Fruit fly (Drosophila melanogaster) whole organism, pupa: ENCODE data around the gene Pomp.

ENCODE experiments used
- CG10348 ChIP-seq: fragments of 200-800 bp; sonication (Bioruptor generic); IDR thresholded peaks from 2 replicates; pipeline ENCODE4 v1.3.6; 2022; ENCODE audit warnings: missing biosample characterization, missing genetic modification characterization
- CG12605 ChIP-seq: fragments of 200-800 bp; sonication (Bioruptor generic); IDR thresholded peaks from 2 replicates; pipeline ENCODE4 v1.3.6; 2022; ENCODE audit warnings: missing biosample characterization, missing genetic modification characterization
- CG13204 ChIP-seq: fragments of 200-800 bp; sonication (Bioruptor generic); optimal IDR thresholded peaks from 2 replicates; lab custom pipeline; 2018; ENCODE audit warnings: missing biosample characterization, mild to moderate bottlenecking, missing genetic modification characterization, moderate library complexity
- CG14655 ChIP-seq: fragments of 200-800 bp; sonication (Bioruptor generic); optimal IDR thresholded peaks from 3 replicates; lab custom pipeline; 2017; ENCODE audit warnings: mild to moderate bottlenecking, missing biosample characterization, missing genetic modification reagents, missing genetic modification characterization
- CG15710 ChIP-seq: fragments of 200-800 bp; sonication (Bioruptor generic); optimal IDR thresholded peaks from 2 replicates; lab custom pipeline; 2018; ENCODE audit warnings: missing biosample characterization, mild to moderate bottlenecking, missing genetic modification characterization, moderate library complexity
- CG17806 ChIP-seq: fragments of 200-800 bp; sonication (Bioruptor generic); optimal IDR thresholded peaks from 2 replicates; lab custom pipeline; 2018; ENCODE audit warnings: missing biosample characterization, mild to moderate bottlenecking, missing genetic modification characterization, moderate library complexity
- CG32121 ChIP-seq: fragments of 200-800 bp; sonication (Bioruptor generic); IDR thresholded peaks from 2 replicates; pipeline ENCODE4 v1.3.6; 2022; ENCODE audit warnings: missing biosample characterization, missing genetic modification characterization
- CG34367 ChIP-seq: fragments of 200-800 bp; sonication (Bioruptor generic); optimal IDR thresholded peaks from 2 replicates; lab custom pipeline; 2018; ENCODE audit warnings: missing biosample characterization, mild to moderate bottlenecking, missing genetic modification characterization
- CG4496 ChIP-seq: fragments of 200-800 bp; sonication (Bioruptor generic); IDR thresholded peaks from 3 replicates; pipeline ENCODE4 v1.3.6; 2022; ENCODE audit warnings: missing biosample characterization, missing genetic modification characterization
- CG8159 ChIP-seq: fragments of 200-800 bp; sonication (Bioruptor generic); optimal IDR thresholded peaks from 3 replicates; lab custom pipeline; 2018; ENCODE audit warnings: missing biosample characterization, mild to moderate bottlenecking, missing genetic modification characterization, moderate library complexity
- CG8301 ChIP-seq: fragments of 200-800 bp; sonication (Bioruptor generic); optimal IDR thresholded peaks from 2 replicates; lab custom pipeline; 2018; ENCODE audit warnings: missing biosample characterization, mild to moderate bottlenecking, missing genetic modification characterization
- CG9948 ChIP-seq: fragments of 200-800 bp; sonication (Bioruptor generic); optimal IDR thresholded peaks from 2 replicates; lab custom pipeline; 2018; ENCODE audit warnings: missing biosample characterization, mild to moderate bottlenecking, missing genetic modification characterization, moderate library complexity
- D1 ChIP-seq: fragments of 200-800 bp; sonication (Bioruptor generic); optimal IDR thresholded peaks from 2 replicates; lab custom pipeline; 2018; ENCODE audit warnings: missing biosample characterization, mild to moderate bottlenecking, missing genetic modification characterization, moderate library complexity
- EcR ChIP-seq: fragments of 200-800 bp; sonication (Bioruptor generic); optimal IDR thresholded peaks from 3 replicates; lab custom pipeline; 2019; ENCODE audit warnings: missing biosample characterization, missing genetic modification characterization, mild to moderate bottlenecking, moderate library complexity, missing genetic modification reagents
- Ets98B ChIP-seq: fragments of 200-800 bp; sonication (Bioruptor generic); IDR thresholded peaks from 2 replicates; pipeline ENCODE4 v1.3.6; 2022; ENCODE audit warnings: missing biosample characterization, missing genetic modification characterization
- Pif1A ChIP-seq: fragments of 200-800 bp; sonication (Bioruptor generic); optimal IDR thresholded peaks from 3 replicates; lab custom pipeline; 2016; ENCODE audit warnings: missing biosample characterization, missing genetic modification characterization
- Pif1B ChIP-seq: fragments of 200-800 bp; sonication (Bioruptor generic); optimal IDR thresholded peaks from 3 replicates; lab custom pipeline; 2016; ENCODE audit warnings: missing biosample characterization, missing genetic modification characterization
- Snoo ChIP-seq: fragments of 200-800 bp; sonication (Bioruptor generic); optimal IDR thresholded peaks from 3 replicates; lab custom pipeline; 2017; ENCODE audit warnings: missing biosample characterization, mild to moderate bottlenecking, missing genetic modification characterization, inconsistent platforms
- fd96Ca ChIP-seq: fragments of 200-800 bp; sonication (Bioruptor generic); IDR thresholded peaks from 3 replicates; pipeline ENCODE4 v1.3.6; 2022; ENCODE audit warnings: missing biosample characterization, missing genetic modification characterization
- gl ChIP-seq: fragments of 200-800 bp; sonication (Bioruptor generic); optimal IDR thresholded peaks from 2 replicates; lab custom pipeline; 2018; ENCODE audit warnings: missing biosample characterization, mild to moderate bottlenecking, missing genetic modification characterization
- rn ChIP-seq: fragments of 200-800 bp; sonication (Bioruptor generic); IDR thresholded peaks from 2 replicates; pipeline ENCODE4 v1.3.6; 2022; ENCODE audit warnings: missing biosample characterization, missing genetic modification characterization

Pomp gene

dm6 chr2L:20803733-20804164 is 16.3 kb downstream of the Pomp start:
- TF ChIP-seq CG4496 (GFP tag; lab: Robert Waterston, UW), result 0 out of 3 replicates have a peak, but pooled peaks have one; percentile 48
- TF ChIP-seq CG12605 (GFP tag; lab: Robert Waterston, UW), result peak; percentile 29; the same call in 1 of the 2 replicates
- TF ChIP-seq CG32121, result no peak

dm6 chr2L:20805624-20806339 is 18.3 kb downstream of the Pomp start:
- TF ChIP-seq gl, result no peak
- no peak for TF ChIP-seq EcR (GFP tag; lab: Kevin White, UChicago)
- peak; percentile 60 for TF ChIP-seq Pif1A (GFP tag; lab: Kevin White, UChicago)
- TF ChIP-seq CG17806, result peak; percentile 61
- peak; percentile 82 for TF ChIP-seq CG32121
- no peak for TF ChIP-seq CG13204
- TF ChIP-seq CG14655, result peak; percentile 61
- peak; percentile 63 for TF ChIP-seq CG15710 (tag; lab: Kevin White, UChicago)
- peak; percentile 46 for TF ChIP-seq CG8301 (tag; lab: Kevin White, UChicago)
- TF ChIP-seq fd96Ca (GFP tag; lab: Robert Waterston, UW), result peak; percentile 71
- TF ChIP-seq Pif1B (GFP tag; lab: Kevin White, UChicago), result peak; percentile 72
- peak; percentile 68 for TF ChIP-seq Snoo
- no peak for TF ChIP-seq CG10348 (GFP tag; lab: Robert Waterston, UW)
- peak; percentile 82 for TF ChIP-seq Ets98B (GFP tag; lab: Robert Waterston, UW)
- TF ChIP-seq CG4496 (GFP tag; lab: Robert Waterston, UW), result peak; percentile 77
- 0 out of 2 replicates have a peak, but pooled peaks have one; percentile 26 for TF ChIP-seq CG12605 (GFP tag; lab: Robert Waterston, UW)
- TF ChIP-seq CG9948 (tag; lab: Kevin White, UChicago), result peak; percentile 50
- TF ChIP-seq CG8159 (tag; lab: Kevin White, UChicago), result peak; percentile 70
- TF ChIP-seq rn (GFP tag; lab: Robert Waterston, UW), result no peak
- peak; percentile 32 for TF ChIP-seq D1
- TF ChIP-seq CG34367 (tag; lab: Kevin White, UChicago), result peak; percentile 54

- TF ChIP-seq CG10348 (GFP tag; lab: Robert Waterston, UW), result no peak
- TF ChIP-seq CG32121, result no peak
- TF ChIP-seq Snoo, result no peak
- TF ChIP-seq fd96Ca (GFP tag; lab: Robert Waterston, UW), result no peak
- no peak for TF ChIP-seq gl
- TF ChIP-seq CG9948 (tag; lab: Kevin White, UChicago), result no peak
- no peak for TF ChIP-seq CG8159 (tag; lab: Kevin White, UChicago)
- TF ChIP-seq Ets98B (GFP tag; lab: Robert Waterston, UW), result no peak
- TF ChIP-seq rn (GFP tag; lab: Robert Waterston, UW), result no peak
- TF ChIP-seq CG4496 (GFP tag; lab: Robert Waterston, UW), result no peak
Observed at dm6 chr2L:20806619-20807018, 19.2 kb downstream of the Pomp start.

dm6 chr2L:20807617-20808509 is 20.4 kb downstream of the Pomp start:
- TF ChIP-seq Snoo (peak; percentile 3), CG9948 (tag; lab: Kevin White, UChicago) (peak; percentile 30), CG12605 (GFP tag; lab: Robert Waterston, UW) (0 out of 2 replicates have a peak, but pooled peaks have one; percentile 27), D1 (no peak), CG34367 (tag; lab: Kevin White, UChicago) (no peak), CG32121 (peak; percentile 42), Pif1A (GFP tag; lab: Kevin White, UChicago) (no peak), rn (GFP tag; lab: Robert Waterston, UW) (no peak), gl (no peak), CG8159 (tag; lab: Kevin White, UChicago) (peak; percentile 63), CG13204 (no peak), Ets98B (GFP tag; lab: Robert Waterston, UW) (peak; percentile 10; the same call in 1 of the 2 replicates), CG15710 (tag; lab: Kevin White, UChicago) (peak; percentile 25), CG4496 (GFP tag; lab: Robert Waterston, UW) (0 out of 3 replicates have a peak, but pooled peaks have one; percentile 8), CG14655 (peak; percentile 27), CG17806 (peak; percentile 14), CG10348 (GFP tag; lab: Robert Waterston, UW) (no peak)

- TF ChIP-seq Snoo (no peak), rn (GFP tag; lab: Robert Waterston, UW) (no peak), CG17806 (no peak), D1 (no peak), CG8301 (tag; lab: Kevin White, UChicago) (no peak), CG32121 (no peak), CG12605 (GFP tag; lab: Robert Waterston, UW) (no peak), fd96Ca (GFP tag; lab: Robert Waterston, UW) (no peak), gl (no peak), Pif1A (GFP tag; lab: Kevin White, UChicago) (no peak), CG4496 (GFP tag; lab: Robert Waterston, UW) (no peak), CG34367 (tag; lab: Kevin White, UChicago) (no peak), CG10348 (GFP tag; lab: Robert Waterston, UW) (no peak), CG13204 (no peak)
Observed at dm6 chr2L:20808510-20809195, 21.2 kb downstream of the Pomp start.
